Worm (Caenorhabditis elegans): ENCODE results near the gene C09G4.4.

Gene C09G4.4

DNA sequence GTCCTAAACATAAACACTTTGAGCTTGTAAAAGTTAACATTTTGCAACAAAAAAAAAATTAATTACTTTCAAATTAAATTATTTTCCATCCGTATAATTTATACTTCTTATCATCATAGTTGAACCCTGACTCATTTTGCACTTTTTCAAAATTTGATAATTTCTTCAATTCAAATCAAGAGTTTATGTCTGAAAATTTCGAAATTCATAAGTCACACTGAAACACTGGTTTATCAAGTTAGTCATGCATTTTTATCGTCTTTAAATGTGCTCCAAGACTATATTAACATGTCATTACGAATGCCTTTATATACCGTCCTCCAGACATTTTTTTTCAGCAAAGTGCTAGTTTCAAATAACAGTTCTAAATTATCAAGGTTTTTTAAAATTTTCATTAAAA lies 26.9 kb downstream of the C09G4.4 start:
- no peak for TF ChIP-seq pag-3 (tag; optimal IDR thresholded peaks at IDR 0.05; ENCODE audit: borderline replicate concordance)
- no peak for TF ChIP-seq ceh-19 (GFP tag; optimal IDR thresholded peaks at IDR 0.05)
- TF ChIP-seq K09A11.1 (tag; optimal IDR thresholded peaks at IDR 0.05; ENCODE audit: insufficient read depth): no peak
- TF ChIP-seq ceh-30 (tag; optimal IDR thresholded peaks at IDR 0.05): no peak
- TF ChIP-seq dve-1 (tag; optimal IDR thresholded peaks at IDR 0.05): no peak
- no peak for TF ChIP-seq lim-6 (tag; optimal IDR thresholded peaks at IDR 0.05)
- no peak for TF ChIP-seq pha-2 (tag; optimal IDR thresholded peaks at IDR 0.05)
- TF ChIP-seq nhr-232 (tag; optimal IDR thresholded peaks at IDR 0.05): no peak
- no peak for TF ChIP-seq gmeb-2 (tag; optimal IDR thresholded peaks at IDR 0.05)
- no peak for TF ChIP-seq ceh-9 (tag; optimal IDR thresholded peaks at IDR 0.05)
- no peak for TF ChIP-seq ets-4 (tag; optimal IDR thresholded peaks at IDR 0.05)
- TF ChIP-seq ref-2 (tag; optimal IDR thresholded peaks at IDR 0.05): no peak
- TF ChIP-seq odd-2 (tag; optimal IDR thresholded peaks at IDR 0.05): no peak
- TF ChIP-seq hlh-15 (tag; optimal IDR thresholded peaks at IDR 0.05): no peak
- no peak for TF ChIP-seq sdc-2 (tag; optimal IDR thresholded peaks at IDR 0.05)
- TF ChIP-seq ahr-1 (tag; optimal IDR thresholded peaks at IDR 0.05): no peak
- no peak for TF ChIP-seq rnt-1 (tag; optimal IDR thresholded peaks at IDR 0.05)
- no peak for TF ChIP-seq Y22D7AL.16 (tag; optimal IDR thresholded peaks at IDR 0.05)

DNA sequence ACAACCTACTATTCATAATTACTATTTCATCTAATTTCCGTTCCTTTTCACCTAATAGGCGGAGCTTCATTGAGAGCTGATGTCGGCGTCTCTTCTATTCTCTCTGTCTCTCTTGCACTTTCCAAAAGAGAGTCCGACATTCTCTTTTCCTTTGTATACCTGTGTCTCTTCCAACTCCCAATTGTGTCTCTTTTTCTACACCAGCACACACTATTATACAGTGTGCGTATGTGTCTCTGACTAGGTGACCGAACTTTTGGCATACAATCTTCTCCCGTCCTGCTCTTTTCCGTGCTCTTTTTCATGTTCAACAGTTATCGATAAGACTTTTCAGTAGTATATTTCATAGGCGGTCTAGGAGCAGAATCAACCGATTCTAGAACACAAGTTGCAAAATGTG lies 27.5 kb downstream of the C09G4.4 start:
- no peak for TF ChIP-seq fax-1 (tag; optimal IDR thresholded peaks at IDR 0.05)
- TF ChIP-seq elt-2 (tag; optimal IDR thresholded peaks at IDR 0.05): peak; percentile 4

DNA sequence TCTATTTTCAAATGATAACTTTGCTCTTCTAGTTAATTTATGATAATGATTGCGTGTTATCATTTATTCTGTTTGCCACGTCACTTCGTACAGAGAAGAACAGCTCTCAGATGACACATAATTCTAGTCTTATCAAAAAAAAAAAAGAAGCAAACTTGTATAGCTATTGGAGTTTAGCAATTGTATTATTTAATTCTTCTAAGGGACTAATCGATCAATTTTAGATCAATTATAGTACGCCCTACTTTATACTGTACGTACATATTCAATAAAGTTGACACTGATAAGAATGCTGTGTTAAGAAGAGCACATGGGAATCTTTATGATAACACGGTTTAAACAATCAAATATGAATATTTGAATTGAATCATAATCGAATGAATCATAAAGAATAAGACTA lies 29.5 kb downstream of the C09G4.4 start:
- TF ChIP-seq pqm-1 (tag; optimal IDR thresholded peaks at IDR 0.05): no peak
- no peak for TF ChIP-seq lim-6 (tag; optimal IDR thresholded peaks at IDR 0.05)
- TF ChIP-seq K02D7.2 (tag; optimal IDR thresholded peaks at IDR 0.05): no peak
- TF ChIP-seq elt-2 (tag; optimal IDR thresholded peaks at IDR 0.05): peak; percentile 89

DNA sequence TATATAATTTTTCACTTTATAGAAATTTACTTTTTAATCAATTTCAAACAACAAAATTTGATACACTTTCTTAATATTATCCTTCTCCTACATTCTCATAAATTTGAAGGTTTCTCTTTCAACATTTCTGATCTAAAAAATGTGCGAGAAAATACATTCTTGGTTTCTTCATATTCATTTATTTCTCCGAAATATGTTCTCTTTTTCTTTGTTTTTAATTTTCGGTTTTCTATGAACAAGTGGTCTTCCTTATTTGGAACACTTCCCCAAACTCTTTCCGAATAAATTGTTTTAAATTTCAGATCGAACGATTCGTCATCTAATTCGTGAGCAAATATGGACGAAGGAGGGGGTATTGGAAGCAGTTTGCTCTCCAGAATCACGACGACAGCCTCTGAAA lies 46.4 kb downstream of the C09G4.4 start, which contains the start of gene npr-22:
TSS of gene npr-22 (plus strand) at position 301 of the 400 bp plus-strand sequence.
- no peak for TF ChIP-seq ceh-9 (tag; optimal IDR thresholded peaks at IDR 0.05)
- no peak for TF ChIP-seq zip-5 (tag; optimal IDR thresholded peaks at IDR 0.05)
- no peak for TF ChIP-seq pha-4 (tag; optimal IDR thresholded peaks at IDR 0.05)
- no peak for TF ChIP-seq sox-4 (tag; optimal IDR thresholded peaks at IDR 0.05)
- no peak for TF ChIP-seq rnt-1 (tag; optimal IDR thresholded peaks at IDR 0.05)
- no peak for TF ChIP-seq tbx-2 (tag; optimal IDR thresholded peaks at IDR 0.05)
- no peak for TF ChIP-seq elt-4 (tag; optimal IDR thresholded peaks at IDR 0.05)
- no peak for TF ChIP-seq lim-6 (tag; optimal IDR thresholded peaks at IDR 0.05)
- TF ChIP-seq ceh-6 (GFP tag; optimal IDR thresholded peaks at IDR 0.05): no peak
- no peak for TF ChIP-seq ceh-22 (tag; optimal IDR thresholded peaks at IDR 0.05)
- no peak for TF ChIP-seq ttx-3 (tag; optimal IDR thresholded peaks at IDR 0.05)
- no peak for TF ChIP-seq T23F11.4 (GFP tag; optimal IDR thresholded peaks at IDR 0.05)
- no peak for TF ChIP-seq ceh-34 (tag; optimal IDR thresholded peaks at IDR 0.05)
- no peak for TF ChIP-seq fkh-6 (tag; optimal IDR thresholded peaks at IDR 0.05)
- no peak for TF ChIP-seq Y22D7AL.16 (tag; optimal IDR thresholded peaks at IDR 0.05)
- no peak for TF ChIP-seq hlh-8 (tag; optimal IDR thresholded peaks at IDR 0.05)
- TF ChIP-seq pros-1 (tag; optimal IDR thresholded peaks at IDR 0.05): no peak
